Fruit fly (Drosophila melanogaster) whole organism, embryonic: ENCODE measurements around the gene Cep135.

Experiments used
- Ada2b ChIP-seq: fragments of 200-800 bp; sonication (Bioruptor generic); IDR thresholded peaks from 2 replicates; pipeline ENCODE4 v1.3.6; 2022; ENCODE audit warnings: missing biosample characterization, missing genetic modification characterization
- Asciz ChIP-seq: fragments of 200-800 bp; sonication (Bioruptor generic); optimal IDR thresholded peaks from 2 replicates; lab custom pipeline; 2017; ENCODE audit warnings: missing biosample characterization, mild to moderate bottlenecking, missing genetic modification characterization, missing genetic modification reagents
- CG10979 ChIP-seq: fragments of 200-800 bp; sonication (Bioruptor generic); optimal IDR thresholded peaks from 2 replicates; lab custom pipeline; 2018; ENCODE audit warnings: missing biosample characterization, mild to moderate bottlenecking, missing genetic modification characterization, moderate library complexity
- CG11085 ChIP-seq: fragments of 200-800 bp; sonication (Bioruptor generic); IDR thresholded peaks from 2 replicates; pipeline ENCODE4 v1.3.6; 2022; ENCODE audit warnings: missing biosample characterization, missing genetic modification characterization
- CG13287 ChIP-seq: fragments of 200-800 bp; sonication (Bioruptor generic); IDR thresholded peaks from 2 replicates; pipeline ENCODE4 v1.3.6; 2022; ENCODE audit warnings: missing biosample characterization, missing genetic modification characterization; ENCODE audit not compliant: partially characterized antibody
- CG14667 ChIP-seq: fragments of 200-800 bp; sonication (Bioruptor generic); IDR thresholded peaks from 2 replicates; pipeline ENCODE4 v1.3.6; 2022; ENCODE audit warnings: missing biosample characterization, missing genetic modification characterization
- CG14710 ChIP-seq: fragments of 200-800 bp; sonication (Bioruptor generic); optimal IDR thresholded peaks from 3 replicates; lab custom pipeline; 2019; ENCODE audit warnings: missing biosample characterization, mild to moderate bottlenecking, missing genetic modification characterization, moderate library complexity
- CG16813 ChIP-seq: fragments of 200-800 bp; sonication (Bioruptor generic); IDR thresholded peaks from 3 replicates; pipeline ENCODE4 v1.3.6; 2022; ENCODE audit warnings: missing biosample characterization, missing genetic modification characterization; ENCODE audit not compliant: partially characterized antibody
- CG16863 ChIP-seq: fragments of 200-800 bp; sonication (Bioruptor generic); optimal IDR thresholded peaks from 3 replicates; lab custom pipeline; 2016; ENCODE audit warnings: missing biosample characterization, missing genetic modification characterization
- CG18599 ChIP-seq: fragments of 200-800 bp; sonication (Bioruptor generic); optimal IDR thresholded peaks from 3 replicates; lab custom pipeline; 2017; ENCODE audit warnings: missing biosample characterization, missing genetic modification characterization, mild to moderate bottlenecking, moderate library complexity, missing genetic modification reagents
- CG2129 ChIP-seq: fragments of 200-800 bp; sonication (Bioruptor generic); IDR thresholded peaks from 2 replicates; pipeline ENCODE4 v1.3.6; 2022; ENCODE audit warnings: missing biosample characterization, missing genetic modification characterization; ENCODE audit not compliant: partially characterized antibody
- CG2712 ChIP-seq: fragments of 200-800 bp; optimal IDR thresholded peaks from 3 replicates; lab custom pipeline; 2019; ENCODE audit warnings: missing biosample characterization, mild to moderate bottlenecking, missing genetic modification characterization, moderate library complexity
- CG34422 ChIP-seq: fragments of 200-800 bp; sonication (Bioruptor generic); IDR thresholded peaks from 3 replicates; pipeline ENCODE4 v1.3.6; 2022; ENCODE audit warnings: missing biosample characterization, missing genetic modification characterization
- CG3726 ChIP-seq: fragments of 200-800 bp; sonication (Bioruptor generic); IDR thresholded peaks from 3 replicates; pipeline ENCODE4, ENCODE4 v1.3.6; 2022; ENCODE audit warnings: missing biosample characterization, missing genetic modification characterization
- CG4328 ChIP-seq: fragments of 200-800 bp; sonication (Bioruptor generic); optimal IDR thresholded peaks from 3 replicates; lab custom pipeline; 2017; ENCODE audit warnings: missing biosample characterization, missing genetic modification reagents, missing genetic modification characterization
- CG4360 ChIP-seq: fragments of 200-800 bp; sonication (Bioruptor generic); IDR thresholded peaks from 2 replicates; pipeline ENCODE4 v1.3.6; 2022; ENCODE audit warnings: missing biosample characterization, missing genetic modification characterization
- CG6175 ChIP-seq: fragments of 200-800 bp; sonication (Bioruptor generic); IDR thresholded peaks from 3 replicates; pipeline ENCODE4 v1.3.6; 2022; ENCODE audit warnings: missing biosample characterization, missing genetic modification characterization
- CG6813 ChIP-seq: fragments of 200-800 bp; sonication (Bioruptor generic); optimal IDR thresholded peaks from 2 replicates; lab custom pipeline; 2017; ENCODE audit warnings: missing biosample characterization, missing genetic modification characterization, mild to moderate bottlenecking, moderate library complexity, missing genetic modification reagents
- CG8944 ChIP-seq: fragments of 200-800 bp; sonication (Bioruptor generic); optimal IDR thresholded peaks from 3 replicates; lab custom pipeline; 2016; ENCODE audit warnings: missing biosample characterization, missing genetic modification characterization
- CG9817 ChIP-seq: fragments of 200-800 bp; sonication (Bioruptor generic); optimal IDR thresholded peaks from 2 replicates; lab custom pipeline; 2018; ENCODE audit warnings: missing biosample characterization, mild to moderate bottlenecking, missing genetic modification characterization, moderate library complexity
- Doc2 ChIP-seq: fragments of 200-800 bp; sonication (Bioruptor generic); IDR thresholded peaks from 2 replicates; pipeline ENCODE4 v1.3.6; 2022; ENCODE audit warnings: missing biosample characterization, missing genetic modification characterization
- Elba2 ChIP-seq: fragments of 200-800 bp; sonication (Bioruptor generic); optimal IDR thresholded peaks from 3 replicates; lab custom pipeline; 2016; ENCODE audit warnings: missing biosample characterization, missing genetic modification characterization
- H2.0 ChIP-seq: fragments of 200-800 bp; sonication (Bioruptor generic); IDR thresholded peaks from 2 replicates; pipeline ENCODE4 v1.3.6; 2022; ENCODE audit warnings: missing biosample characterization, missing genetic modification characterization
- Jarid2 ChIP-seq: fragments of 200-800 bp; sonication (Bioruptor generic); optimal IDR thresholded peaks from 3 replicates; lab custom pipeline; 2017; ENCODE audit warnings: mild to moderate bottlenecking, missing biosample characterization, missing genetic modification reagents, missing genetic modification characterization
- Lhr ChIP-seq: fragments of 200-800 bp; sonication (Bioruptor generic); optimal IDR thresholded peaks from 3 replicates; lab custom pipeline; 2017; ENCODE audit warnings: mild to moderate bottlenecking, missing biosample characterization, missing genetic modification reagents, missing genetic modification characterization
- Lim3 ChIP-seq: fragments of 200-800 bp; sonication (Bioruptor generic); IDR thresholded peaks from 2 replicates; pipeline ENCODE4 v1.3.6; 2022; ENCODE audit warnings: missing biosample characterization, missing genetic modification characterization
- MESR4 ChIP-seq: fragments of 200-800 bp; sonication (Bioruptor generic); optimal IDR thresholded peaks from 2 replicates; lab custom pipeline; 2018; ENCODE audit warnings: missing biosample characterization, mild to moderate bottlenecking, missing genetic modification characterization, moderate library complexity
- Med ChIP-seq: fragments of 200-800 bp; sonication (Bioruptor generic); peaks from one replicate; lab custom pipeline; 2016; ENCODE audit warnings: missing biosample characterization, missing genetic modification characterization, mild to moderate bottlenecking, inconsistent platforms, moderate library complexity
- Oli ChIP-seq: fragments of 200-800 bp; sonication (Bioruptor generic); optimal IDR thresholded peaks from 2 replicates; lab custom pipeline; 2018; ENCODE audit warnings: missing biosample characterization, mild to moderate bottlenecking, missing genetic modification characterization, moderate library complexity
- Pdp1 ChIP-seq, 2 experiments: fragments of 200-800 bp; sonication (Bioruptor generic); optimal IDR thresholded peaks; 3 replicates each; lab custom pipeline; 2016; ENCODE audit warnings: missing biosample characterization in 2 of 2, missing genetic modification characterization in 2 of 2, mild to moderate bottlenecking in 1 of 2, moderate library complexity in 1 of 2
- Ravus ChIP-seq: fragments of 200-800 bp; sonication (Bioruptor generic); IDR thresholded peaks from 2 replicates; pipeline ENCODE4 v1.3.6; 2022; ENCODE audit warnings: missing biosample characterization, missing genetic modification characterization
- Rx ChIP-seq: fragments of 200-800 bp; sonication (Bioruptor generic); IDR thresholded peaks from 2 replicates; pipeline ENCODE4 v1.3.6; 2022; ENCODE audit warnings: missing biosample characterization, missing genetic modification characterization
- Sin3A ChIP-seq: fragments of >200 bp; optimal IDR thresholded peaks from 2 replicates; lab custom pipeline; 2018
- dan ChIP-seq: fragments of 200-800 bp; sonication (Bioruptor generic); IDR thresholded peaks from 2 replicates; pipeline ENCODE4 v1.3.6; 2022; ENCODE audit warnings: missing biosample characterization, missing genetic modification characterization
- eyg ChIP-seq: fragments of 200-800 bp; sonication (Bioruptor generic); optimal IDR thresholded peaks from 3 replicates; lab custom pipeline; 2016; ENCODE audit warnings: missing biosample characterization, missing genetic modification characterization
- fu2 ChIP-seq: fragments of 200-800 bp; sonication (Bioruptor generic); optimal IDR thresholded peaks from 2 replicates; lab custom pipeline; 2016; ENCODE audit warnings: missing biosample characterization, missing genetic modification characterization
- ind ChIP-seq: fragments of 200-800 bp; sonication (Bioruptor generic); optimal IDR thresholded peaks from 3 replicates; lab custom pipeline; 2016; ENCODE audit warnings: missing biosample characterization, missing genetic modification characterization
- klu ChIP-seq: fragments of 200-800 bp; sonication (Bioruptor generic); IDR thresholded peaks from 2 replicates; pipeline ENCODE4 v1.3.6; 2022; ENCODE audit warnings: missing biosample characterization, missing genetic modification characterization
- knrl ChIP-seq: fragments of 200-800 bp; sonication (Bioruptor generic); IDR thresholded peaks from 3 replicates; pipeline ENCODE4 v1.3.6; 2022; ENCODE audit warnings: missing biosample characterization, missing genetic modification characterization; ENCODE audit not compliant: partially characterized antibody
- luna ChIP-seq: fragments of 200-800 bp; sonication (Bioruptor generic); optimal IDR thresholded peaks from 2 replicates; lab custom pipeline; 2016; ENCODE audit warnings: missing biosample characterization, missing genetic modification characterization
- odd ChIP-seq: fragments of 200-800 bp; sonication (Bioruptor generic); optimal IDR thresholded peaks from 2 replicates; lab custom pipeline; 2017; ENCODE audit warnings: missing biosample characterization, mild to moderate bottlenecking, missing genetic modification characterization
- pnt ChIP-seq: fragments of 200-800 bp; sonication (Bioruptor generic); optimal IDR thresholded peaks from 3 replicates; lab custom pipeline; 2016; ENCODE audit warnings: missing biosample characterization, missing genetic modification characterization
- sens-2 ChIP-seq: fragments of 200-800 bp; sonication (Bioruptor generic); IDR thresholded peaks from 2 replicates; pipeline ENCODE4 v1.3.6; 2022; ENCODE audit warnings: missing biosample characterization, missing genetic modification characterization
- sisA ChIP-seq: fragments of 200-800 bp; sonication (Bioruptor generic); IDR thresholded peaks from 2 replicates; pipeline ENCODE4 v1.3.6; 2022; ENCODE audit warnings: missing biosample characterization, missing genetic modification characterization
- slou ChIP-seq: fragments of 200-800 bp; sonication (Bioruptor generic); optimal IDR thresholded peaks from 3 replicates; lab custom pipeline; 2016; ENCODE audit warnings: missing biosample characterization, missing genetic modification characterization
- stc ChIP-seq: fragments of 200-800 bp; sonication (Bioruptor generic); IDR thresholded peaks from 2 replicates; pipeline ENCODE4 v1.3.6; 2022; ENCODE audit warnings: missing biosample characterization, missing genetic modification characterization
- unc-4 ChIP-seq: fragments of 200-800 bp; sonication (Bioruptor generic); IDR thresholded peaks from 2 replicates; pipeline ENCODE4 v1.3.6; 2022; ENCODE audit warnings: missing biosample characterization, missing genetic modification characterization; ENCODE audit not compliant: partially characterized antibody
- vfl ChIP-seq: fragments of 200-800 bp; sonication (Bioruptor generic); optimal IDR thresholded peaks from 2 replicates; lab custom pipeline; 2016; ENCODE audit warnings: missing biosample characterization, missing genetic modification characterization

Gene Cep135

dm6 chr3L:15162005-15162404 lies 45.5 kb downstream of the Cep135 start:
- TF ChIP-seq unc-4 (GFP tag; lab: Robert Waterston, UW) (0 out of 2 replicates have a peak, but pooled peaks have one; percentile 5), knrl (GFP tag; lab: Robert Waterston, UW) (0 out of 3 replicates have a peak, but pooled peaks have one; percentile 29), MESR4 (GFP tag; lab: Kevin White, UChicago) (peak; percentile 25), Pdp1 (GFP tag; optimal IDR thresholded peaks at IDR 0.05; lab: Kevin White, UChicago) (peak in 1 of 2 experiments; percentile 94), Ravus (GFP tag; lab: Robert Waterston, UW) (no peak), eyg (GFP tag; lab: Kevin White, UChicago) (no peak), Med (GFP tag; lab: Kevin White, UChicago) (peak; percentile 61)
- TF ChIP-seq, all 482 proteins: peak for 5

DNA sequence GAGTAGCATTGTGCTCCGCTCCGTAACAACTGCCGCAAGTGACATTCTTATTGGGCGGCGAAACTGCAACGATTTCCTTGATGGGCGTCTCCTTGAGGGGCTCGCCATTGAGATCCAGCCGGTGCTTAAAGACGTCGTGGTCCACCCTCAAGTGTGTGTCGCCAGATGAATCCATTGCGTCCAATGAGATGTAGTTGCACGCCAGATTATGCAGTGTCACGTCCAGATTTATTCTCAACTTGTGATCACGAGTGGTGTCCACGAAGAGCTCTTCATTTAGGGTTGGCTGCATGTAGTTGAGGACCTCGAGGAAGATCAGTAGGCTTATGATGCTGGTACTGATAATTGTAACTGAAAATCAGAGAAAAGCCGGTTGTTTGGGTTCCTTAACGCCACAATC lies 46.5 kb downstream of the Cep135 start:
- no peak for TF ChIP-seq Oli (tag; lab: Kevin White, UChicago)
- TF ChIP-seq CG14667: no peak
- no peak for TF ChIP-seq CG34422
- TF ChIP-seq Elba2 (GFP tag; lab: Kevin White, UChicago): peak; percentile 9

DNA sequence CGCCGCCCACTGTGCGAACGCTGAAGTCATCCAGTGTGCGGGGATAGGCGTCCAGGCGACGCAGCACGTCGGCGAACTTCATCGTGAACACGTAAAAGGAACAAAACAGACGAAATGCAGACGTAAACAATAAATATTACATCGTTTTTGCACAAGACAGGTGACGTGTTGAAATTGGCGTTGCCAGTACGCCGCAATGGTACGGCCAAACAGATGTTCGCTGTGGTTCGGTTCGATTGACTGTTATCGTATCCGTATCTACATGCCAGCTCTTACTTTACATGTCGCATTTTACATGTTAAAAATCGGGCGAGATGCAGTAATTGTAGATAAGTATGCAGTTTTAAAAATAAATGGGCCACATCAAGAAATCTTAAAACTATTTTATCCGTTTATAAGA lies 46.9 kb downstream of the Cep135 start, which contains the start of gene CG7011:
Gene CG7011 (minus strand): TSS at position 215 of the 400 bp plus-strand sequence.
- TF ChIP-seq CG16863 (GFP tag; lab: Kevin White, UChicago) (no peak), CG14667 (no peak), Ada2b (GFP tag; lab: Robert Waterston, UW) (no peak), Ravus (GFP tag; lab: Robert Waterston, UW) (no peak), Asciz (GFP tag; lab: Kevin White, UChicago) (no peak), H2.0 (GFP tag; lab: Robert Waterston, UW) (no peak), CG4328 (no peak), Lim3 (GFP tag; lab: Robert Waterston, UW) (no peak), fu2 (GFP tag; lab: Kevin White, UChicago) (no peak), stc (GFP tag; lab: Robert Waterston, UW) (no peak), Jarid2 (GFP tag; lab: Kevin White, UChicago) (no peak), CG2129 (no peak), slou (GFP tag; lab: Kevin White, UChicago) (no peak), CG3726 (GFP tag; lab: Robert Waterston, UW) (no peak), dan (GFP tag; lab: Robert Waterston, UW) (no peak), CG8944 (GFP tag; lab: Kevin White, UChicago) (no peak), luna (GFP tag; lab: Kevin White, UChicago) (no peak), klu (GFP tag; lab: Robert Waterston, UW) (no peak), ind (no peak), CG9817 (no peak), sisA (no peak), CG14710 (tag; lab: Kevin White, UChicago) (peak; percentile 13), CG6175 (no peak), Sin3A (lab: Kevin White, UChicago) (peak; percentile 31), CG4360 (no peak), CG11085 (GFP tag; lab: Robert Waterston, UW) (no peak), sens-2 (GFP tag; lab: Robert Waterston, UW) (no peak), vfl (no peak), odd (GFP tag; lab: Kevin White, UChicago) (no peak), Lhr (GFP tag; lab: Kevin White, UChicago) (peak; percentile 2), Doc2 (GFP tag; lab: Robert Waterston, UW) (no peak), Pdp1 (GFP tag; optimal IDR thresholded peaks at IDR 0.05; lab: Kevin White, UChicago) (peak in 1 of 2 experiments; percentile 53), Rx (GFP tag; lab: Robert Waterston, UW) (no peak), CG13287 (GFP tag; lab: Robert Waterston, UW) (peak; percentile 66), CG10979 (tag; lab: Kevin White, UChicago) (no peak), pnt (GFP tag; lab: Kevin White, UChicago) (no peak), CG6813 (GFP tag; lab: Kevin White, UChicago) (no peak), CG16813 (peak; percentile 61; the same call in 2 of the 3 replicates), CG2712 (no peak), CG18599 (GFP tag; lab: Kevin White, UChicago) (no peak)
